Fruit fly (Drosophila melanogaster) whole organism, wandering third instar larva: ENCODE results near the gene DCX-EMAP.

ENCODE experiments used
- Myc ChIP-seq: fragments of >200 bp; optimal IDR thresholded peaks from 2 replicates; lab custom pipeline; 2017
- dsf ChIP-seq: sonication (Bioruptor generic); optimal IDR thresholded peaks from 2 replicates; lab custom pipeline; 2016; ENCODE audit warnings: missing biosample characterization, missing genetic modification characterization, borderline replicate concordance
- pan ChIP-seq: fragments of >200 bp; optimal IDR thresholded peaks from 2 replicates; lab custom pipeline; 2017
- psq ChIP-seq: fragments of 200-800 bp; sonication (Bioruptor generic); optimal IDR thresholded peaks from 3 replicates; lab custom pipeline; 2017; ENCODE audit warnings: missing biosample characterization, mild to moderate bottlenecking, missing genetic modification characterization, moderate library complexity
- sage ChIP-seq: fragments of 200-800 bp; sonication (Bioruptor generic); optimal IDR thresholded peaks from 2 replicates; lab custom pipeline; 2016; ENCODE audit warnings: missing biosample characterization, mild to moderate bottlenecking, missing genetic modification characterization
- woc ChIP-seq: sonication (Bioruptor generic); optimal IDR thresholded peaks from 2 replicates; lab custom pipeline; 2016; ENCODE audit warnings: missing biosample characterization, mild to moderate bottlenecking, missing genetic modification characterization

DNA sequence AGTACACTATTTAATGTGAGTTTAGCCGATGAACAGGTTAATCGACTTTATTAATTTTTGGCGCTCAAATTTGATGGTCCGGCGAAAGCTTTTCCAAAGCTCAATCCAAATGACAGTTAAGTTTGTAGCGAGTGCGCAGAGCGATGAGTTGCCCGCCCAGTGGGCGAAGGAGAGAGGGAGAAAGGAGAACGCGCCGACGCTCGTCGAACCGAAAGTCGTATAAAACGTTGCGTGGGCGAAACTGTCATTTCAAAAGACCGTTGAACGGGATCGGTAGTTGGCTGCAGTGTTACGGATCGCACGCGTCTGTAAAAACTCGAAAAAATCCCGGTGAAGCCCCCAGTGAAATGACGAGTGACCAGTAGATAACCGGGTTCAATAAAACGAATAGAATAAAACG lies 88.4 kb downstream of the DCX-EMAP start, which contains the start of gene Zip71B:
- TF ChIP-seq Myc (lab: Kevin White, UChicago), result no peak
- no peak for TF ChIP-seq woc (GFP tag; lab: Kevin White, UChicago)
- no peak for TF ChIP-seq sage (GFP tag; lab: Kevin White, UChicago)
- TF ChIP-seq psq (GFP tag; lab: Kevin White, UChicago), result no peak
- no peak for TF ChIP-seq dsf
- no peak for TF ChIP-seq pan (lab: Kevin White, UChicago)
